Worm (Caenorhabditis elegans): Measurements from ENCODE around the gene vps-50.

DNA sequence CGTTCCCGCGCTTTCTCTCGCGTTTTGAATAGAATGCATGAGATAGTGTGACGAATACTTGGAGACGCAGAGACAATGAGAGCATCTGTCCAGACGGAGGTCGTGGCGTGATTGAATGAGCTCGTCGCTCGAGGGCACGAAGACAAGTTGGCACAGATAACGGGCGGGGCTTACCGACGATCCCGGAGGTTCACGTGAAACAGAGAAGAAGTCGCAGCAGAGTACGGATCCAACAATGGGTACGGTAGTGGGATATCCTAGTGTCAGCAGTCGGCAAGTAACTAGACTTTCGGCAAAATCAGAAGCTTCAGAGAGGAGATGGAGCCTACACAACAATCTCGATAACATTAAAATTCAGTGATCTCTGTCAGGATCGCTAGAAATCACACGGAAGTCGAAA, 49.2 kb upstream of the vps-50 start:
- TF ChIP-seq egl-27 (tag; optimal IDR thresholded peaks at IDR 0.05) (no peak), F13H6.1 (tag; optimal IDR thresholded peaks at IDR 0.05) (peak; percentile 79), lsy-2 (tag; optimal IDR thresholded peaks at IDR 0.05) (peak in 1 of 2 experiments; percentile 57), fos-1 (tag; optimal IDR thresholded peaks at IDR 0.05) (no peak), nhr-129 (tag; optimal IDR thresholded peaks at IDR 0.05) (peak; percentile 60), ztf-1 (GFP tag; conservative IDR thresholded peaks at IDR 0.05) (no peak), C34F6.9 (tag; optimal IDR thresholded peaks at IDR 0.05) (peak; percentile 20)

Data from whole organism, L2 larva.